Worm (Caenorhabditis elegans) whole organism, young adult: ENCODE measurements around the gene gba-1.

Source experiments
- K11D2.4 ChIP-seq: fragments of 200-800 bp; sonication (Bioruptor generic); IDR thresholded peaks from 2 replicates; pipeline ENCODE4 v1.3.6; 2022; ENCODE audit warnings: missing genetic modification reagents, missing genetic modification characterization, missing compliant biosample characterization
- Y95B8A.8 ChIP-seq: fragments of 200-800 bp; sonication (Bioruptor generic); IDR thresholded peaks from 2 replicates; pipeline ENCODE4 v1.3.6; 2022; ENCODE audit warnings: missing genetic modification reagents, missing genetic modification characterization, missing compliant biosample characterization
- egrh-3 ChIP-seq: fragments of 200-800 bp; sonication (Bioruptor generic); IDR thresholded peaks from 2 replicates; pipeline ENCODE4 v1.3.6; 2022; ENCODE audit warnings: missing genetic modification reagents, missing genetic modification characterization, missing compliant biosample characterization
- sdz-38 ChIP-seq: sonication (generic microtip); optimal IDR thresholded peaks from 2 replicates; lab custom pipeline; 2016; ENCODE audit warnings: missing genotype, missing genetic modification characterization, missing compliant biosample characterization
- somi-1 ChIP-seq: fragments of 200-800 bp; sonication (Bioruptor generic); optimal IDR thresholded peaks from 2 replicates; lab custom pipeline; 2018; ENCODE audit warnings: mild to moderate bottlenecking, missing genetic modification characterization, missing compliant biosample characterization

The gba-1 gene

ce11 chrII:2230368-2230767 is 53.8 kb downstream of the gba-1 start:
- TF ChIP-seq somi-1 (GFP tag; lab: Kevin White, UChicago) (no peak), egrh-3 (no peak), sdz-38 (tag; lab: Kevin White, UChicago) (no peak), K11D2.4 (GFP tag; lab: Robert Waterston, UW) (no peak), Y95B8A.8 (GFP tag; lab: Robert Waterston, UW) (no peak)
